Fruit fly (Drosophila melanogaster): ENCODE results near the gene CG34308.

- no peak for TF ChIP-seq Myc (optimal IDR thresholded peaks at IDR 0.05)
- no peak for TF ChIP-seq h (optimal IDR thresholded peaks at IDR 0.05)
- no peak for TF ChIP-seq ttk (optimal IDR thresholded peaks at IDR 0.05)
- no peak for TF ChIP-seq psq (optimal IDR thresholded peaks at IDR 0.05)
Observed at dm6 chr3R:13043857-13044256, 45.2 kb upstream of the CG34308 start, which contains the start of gene CG45122.

Measured in Kc167 (cell line).